Worm (Caenorhabditis elegans): ENCODE results near the gene srh-289.

Gene srh-289

ce11 chrV:17805323-17805722 lies 11.4 kb upstream of the srh-289 start, which contains the start of gene srh-291:
srh-291 (plus strand) TSS chrV:17805623.
- TF ChIP-seq rnt-1 (tag; optimal IDR thresholded peaks at IDR 0.05) (no peak), mef-2 (tag; optimal IDR thresholded peaks at IDR 0.05) (no peak), efl-1 (optimal IDR thresholded peaks at IDR 0.05) (no peak), efl-1 (GFP tag; optimal IDR thresholded peaks at IDR 0.05 in 1 of 2) (peak in 1 of 2 experiments; percentile 64), efl-3 (GFP tag; optimal IDR thresholded peaks at IDR 0.05) (no peak)

DNA sequence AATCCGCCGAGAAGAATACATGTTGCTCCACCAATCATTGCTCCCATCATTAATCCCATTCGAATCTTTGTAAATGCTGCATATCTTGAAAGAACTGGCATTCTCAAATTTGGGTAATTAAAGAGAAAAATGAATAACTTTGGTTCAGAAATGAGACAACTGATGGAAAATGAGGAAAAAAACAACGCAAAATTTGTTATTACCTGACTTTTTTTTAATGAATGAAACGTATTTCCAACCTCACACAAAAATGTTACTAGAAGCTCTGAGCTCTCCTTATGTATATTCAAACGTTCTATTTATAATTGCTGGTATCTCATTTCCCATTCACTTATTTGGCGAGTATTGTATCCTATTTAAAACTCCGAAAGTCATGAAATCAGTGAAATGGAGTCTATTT lies 8.6 kb upstream of the srh-289 start, which contains the start of the genes Y94A7B.11 and srh-292:
Gene Y94A7B.11, minus strand, starts transcription at position 101 of the 400 bp plus-strand sequence.
Gene srh-292, plus strand, starts transcription at position 251 of the 400 bp plus-strand sequence.
- TF ChIP-seq swsn-7 (tag; optimal IDR thresholded peaks at IDR 0.05) (no peak), mab-9 (GFP tag; IDR thresholded peaks at IDR 0.05) (no peak), egl-13 (tag; optimal IDR thresholded peaks at IDR 0.05) (no peak), ceh-8 (GFP tag; optimal IDR thresholded peaks at IDR 0.05) (no peak), nhr-20 (tag; optimal IDR thresholded peaks at IDR 0.05) (no peak), nhr-47 (tag; optimal IDR thresholded peaks at IDR 0.05) (no peak), unc-98 (GFP tag; IDR thresholded peaks at IDR 0.05) (no peak), hpl-2 (GFP tag; optimal IDR thresholded peaks at IDR 0.05) (no peak), zag-1 (tag; optimal IDR thresholded peaks at IDR 0.05) (no peak), lin-13 (GFP tag; optimal IDR thresholded peaks at IDR 0.05) (no peak), ztf-11 (tag; optimal IDR thresholded peaks at IDR 0.05) (no peak), egl-27 (tag; optimal IDR thresholded peaks at IDR 0.05) (no peak), efl-3 (GFP tag; optimal IDR thresholded peaks at IDR 0.05) (no peak), efl-1 (optimal IDR thresholded peaks at IDR 0.05) (no peak), efl-1 (GFP tag; optimal IDR thresholded peaks at IDR 0.05 in 1 of 2) (no peak), nhr-71 (tag; optimal IDR thresholded peaks at IDR 0.05) (no peak), ceh-88 (GFP tag; IDR thresholded peaks at IDR 0.05) (no peak)

ce11 chrV:17800538-17800937 lies 6.7 kb upstream of the srh-289 start, which contains the start of gene srh-287:
srh-287 (plus strand) TSS chrV:17800838.
- TF ChIP-seq nhr-47 (tag; optimal IDR thresholded peaks at IDR 0.05) (no peak), nhr-77 (tag; optimal IDR thresholded peaks at IDR 0.05) (no peak), unc-98 (GFP tag; IDR thresholded peaks at IDR 0.05) (no peak), fkh-4 (tag; optimal IDR thresholded peaks at IDR 0.05; ENCODE audit: borderline replicate concordance) (no peak), C16A3.4 (tag; optimal IDR thresholded peaks at IDR 0.05) (no peak), fkh-8 (tag; optimal IDR thresholded peaks at IDR 0.05) (no peak), elt-3 (tag; optimal IDR thresholded peaks at IDR 0.05) (no peak), C04F5.9 (tag; optimal IDR thresholded peaks at IDR 0.05) (no peak), aly-2 (tag; optimal IDR thresholded peaks at IDR 0.05) (no peak), ceh-8 (GFP tag; optimal IDR thresholded peaks at IDR 0.05) (no peak), zag-1 (tag; optimal IDR thresholded peaks at IDR 0.05) (no peak)

DNA sequence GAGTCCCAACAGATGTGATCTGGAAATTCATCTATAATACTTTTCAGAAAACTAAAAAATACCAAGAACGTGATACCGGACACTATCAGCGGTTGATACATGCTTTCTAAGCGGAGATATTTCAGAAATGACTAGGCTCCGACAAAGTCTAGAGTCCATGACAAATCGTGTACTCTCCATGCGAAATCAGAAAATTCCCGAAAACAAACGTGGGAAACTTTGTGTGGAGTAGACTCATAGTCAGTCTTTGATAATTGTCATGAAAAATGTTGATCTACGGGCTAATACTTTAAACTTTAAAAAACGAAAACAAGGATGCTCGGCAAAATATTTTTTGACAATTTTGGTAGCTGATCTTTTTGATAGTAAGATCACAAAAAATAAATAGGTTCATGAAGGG lies 4.9 kb upstream of the srh-289 start, which contains the start of gene srx-18:
Gene srx-18, minus strand, starts transcription at position 101 of the 400 bp plus-strand sequence.
- no peak for TF ChIP-seq efl-3 (GFP tag; optimal IDR thresholded peaks at IDR 0.05)
- TF ChIP-seq lin-13 (GFP tag; optimal IDR thresholded peaks at IDR 0.05) = no peak
- TF ChIP-seq ets-5 (GFP tag; IDR thresholded peaks at IDR 0.05) = no peak
- no peak for TF ChIP-seq nhr-11 (tag; optimal IDR thresholded peaks at IDR 0.05)
- TF ChIP-seq fkh-10 (GFP tag; optimal IDR thresholded peaks at IDR 0.05) = no peak
- TF ChIP-seq alr-1 (tag; optimal IDR thresholded peaks at IDR 0.05; ENCODE audit: borderline replicate concordance) = no peak
- TF ChIP-seq vab-15 (tag; optimal IDR thresholded peaks at IDR 0.05) = no peak
- no peak for TF ChIP-seq ztf-4 (tag; optimal IDR thresholded peaks at IDR 0.05)
- TF ChIP-seq unc-30 (tag; optimal IDR thresholded peaks at IDR 0.05) = no peak
- no peak for TF ChIP-seq unc-86 (tag; optimal IDR thresholded peaks at IDR 0.05)

DNA sequence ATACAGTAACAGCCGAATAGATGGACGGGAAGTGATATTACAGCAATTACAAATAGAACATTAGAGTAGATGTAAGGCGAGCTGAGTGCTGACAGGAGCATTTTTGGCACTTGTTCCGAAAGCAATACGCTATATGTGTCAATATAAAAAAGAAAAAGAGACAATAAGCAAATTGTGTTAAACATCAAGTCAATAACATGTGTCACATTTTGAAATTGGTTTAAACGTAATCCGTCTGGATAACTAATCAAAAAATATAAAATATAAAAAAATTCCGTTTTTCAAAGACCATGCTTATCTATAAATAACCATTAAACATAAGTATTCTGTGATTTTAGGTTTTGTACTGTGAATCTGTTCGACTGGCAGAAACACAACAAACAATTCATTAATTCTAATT lies 1.8 kb upstream of the srh-289 start, which contains the start of gene srh-288:
Gene srh-288, minus strand, starts transcription at position 101 of the 400 bp plus-strand sequence.
- TF ChIP-seq unc-62 (GFP tag; optimal IDR thresholded peaks at IDR 0.05) (no peak), egl-13 (tag; optimal IDR thresholded peaks at IDR 0.05) (no peak), nhr-20 (tag; optimal IDR thresholded peaks at IDR 0.05) (no peak), nhr-237 (tag; optimal IDR thresholded peaks at IDR 0.05) (no peak), tlp-1 (tag; optimal IDR thresholded peaks at IDR 0.05) (no peak), ama-1 (optimal IDR thresholded peaks at IDR 0.05) (no peak), mdl-1 (tag; optimal IDR thresholded peaks at IDR 0.05) (no peak), blmp-1 (tag; optimal IDR thresholded peaks at IDR 0.05) (no peak), elt-3 (tag; optimal IDR thresholded peaks at IDR 0.05) (no peak)
